Worm (Caenorhabditis elegans) whole organism, late embryonic: ENCODE measurements around the gene tbx-8.

ENCODE experiments used
- ama-1 ChIP-seq: fragments of 150-350 bp; optimal IDR thresholded peaks from 2 replicates; lab custom pipeline; 2014
- ceh-24 ChIP-seq: sonication (generic microtip); optimal IDR thresholded peaks from 2 replicates; lab custom pipeline; 2016; ENCODE audit warnings: mild to moderate bottlenecking, missing genetic modification characterization, missing compliant biosample characterization
- elt-4 ChIP-seq: sonication (generic microtip); optimal IDR thresholded peaks from 2 replicates; lab custom pipeline; 2016; ENCODE audit warnings: missing genetic modification characterization, missing compliant biosample characterization
- fkh-10 ChIP-seq: fragments of 150-350 bp; optimal IDR thresholded peaks from 2 replicates; lab custom pipeline; 2014; ENCODE audit warnings: missing biosample characterization, missing genetic modification reagents, missing genetic modification characterization
- hlh-30 ChIP-seq: sonication (generic microtip); optimal IDR thresholded peaks from 2 replicates; lab custom pipeline; 2017; ENCODE audit warnings: antibody characterized with exemption, missing genetic modification characterization, missing compliant biosample characterization; ENCODE audit not compliant: insufficient read depth
- pax-1 ChIP-seq: fragments of 150-350 bp; optimal IDR thresholded peaks from 2 replicates; lab custom pipeline; 2014; ENCODE audit warnings: missing biosample characterization, missing genetic modification characterization
- pha-4 ChIP-seq: fragments of 150-350 bp; optimal IDR thresholded peaks from 2 replicates; lab custom pipeline; 2018; ENCODE audit warnings: missing biosample characterization, missing genetic modification reagents, missing genetic modification characterization
- rnt-1 ChIP-seq: sonication (generic microtip); optimal IDR thresholded peaks from 2 replicates; lab custom pipeline; 2016; ENCODE audit warnings: missing genetic modification characterization, missing compliant biosample characterization
- tbx-2 ChIP-seq: sonication (generic microtip); optimal IDR thresholded peaks from 2 replicates; lab custom pipeline; 2016; ENCODE audit warnings: missing genetic modification characterization, missing compliant biosample characterization

ce11 chrIII:10358751-10359150 lies 11.6 kb downstream of the tbx-8 start:
- TF ChIP-seq elt-4 (tag; lab: Kevin White, UChicago) (no peak), hlh-30 (tag; lab: Kevin White, UChicago) (no peak), fkh-10 (no peak), pha-4 (no peak), ama-1 (lab: Kevin White, UChicago) (no peak), ceh-24 (tag; lab: Kevin White, UChicago) (no peak), rnt-1 (tag; lab: Kevin White, UChicago) (no peak), tbx-2 (tag; lab: Kevin White, UChicago) (no peak), pax-1 (tag; lab: Kevin White, UChicago) (no peak)
